Worm (Caenorhabditis elegans) whole organism, early embryonic: ENCODE results near the gene nmr-2.

Experiments
- B0310.2 ChIP-seq: sonication (generic microtip); optimal IDR thresholded peaks from 2 replicates; lab custom pipeline; 2016; ENCODE audit warnings: mild to moderate bottlenecking, missing genetic modification characterization, missing compliant biosample characterization
- ama-1 ChIP-seq: fragments of 150-350 bp; optimal IDR thresholded peaks from 2 replicates; lab custom pipeline; 2014
- ceh-13 ChIP-seq: fragments of 200-800 bp; sonication (Bioruptor generic); optimal IDR thresholded peaks from 2 replicates; lab custom pipeline; 2018; ENCODE audit warnings: mild to moderate bottlenecking, missing genetic modification characterization, missing compliant biosample characterization
- ceh-36 ChIP-seq: sonication (generic microtip); optimal IDR thresholded peaks from 2 replicates; lab custom pipeline; 2016; ENCODE audit warnings: missing genetic modification characterization, inconsistent platforms, missing compliant biosample characterization
- ets-7 ChIP-seq: sonication (generic microtip); optimal IDR thresholded peaks from 2 replicates; lab custom pipeline; 2016; ENCODE audit warnings: missing genotype, missing genetic modification characterization, missing compliant biosample characterization
- flt-1 ChIP-seq: fragments of 200-800 bp; sonication (Bioruptor generic); IDR thresholded peaks from 2 replicates; pipeline ENCODE4 v1.3.6; 2022; ENCODE audit warnings: missing genetic modification characterization, missing compliant biosample characterization
- hmbx-1 ChIP-seq: sonication (generic microtip); optimal IDR thresholded peaks from 2 replicates; lab custom pipeline; 2016; ENCODE audit warnings: mild to moderate bottlenecking, missing genetic modification characterization, missing compliant biosample characterization
- hmg-4 ChIP-seq: fragments of 200-800 bp; sonication (Bioruptor generic); optimal IDR thresholded peaks from 2 replicates; lab custom pipeline; 2018; ENCODE audit warnings: mild to moderate bottlenecking, missing genetic modification characterization, missing compliant biosample characterization
- pes-1 ChIP-seq: fragments of 200-800 bp; sonication (Bioruptor generic); IDR thresholded peaks from 2 replicates; pipeline ENCODE4 v1.3.6; 2022; ENCODE audit warnings: missing genetic modification reagents, missing genetic modification characterization, missing compliant biosample characterization
- sea-1 ChIP-seq: fragments of 200-800 bp; sonication (Bioruptor generic); conservative IDR thresholded peaks from 2 replicates; pipeline ENCODE4 v1.3.6; 2022; ENCODE audit warnings: missing genetic modification characterization, missing compliant biosample characterization
- tbx-11 ChIP-seq: fragments of 200-800 bp; sonication (Bioruptor generic); IDR thresholded peaks from 2 replicates; pipeline ENCODE4 v1.3.6; 2022; ENCODE audit warnings: missing genetic modification characterization, missing compliant biosample characterization
- tra-4 ChIP-seq: sonication (generic microtip); optimal IDR thresholded peaks from 2 replicates; lab custom pipeline; 2017; ENCODE audit warnings: missing genetic modification characterization, missing compliant biosample characterization

ce11 chrV:15013328-15013727 lies 1.9 kb upstream of the nmr-2 start:
- no peak for TF ChIP-seq pes-1 (GFP tag; lab: Robert Waterston, UW)
- no peak for TF ChIP-seq ama-1 (lab: Kevin White, UChicago)
- TF ChIP-seq tra-4 (tag; lab: Kevin White, UChicago) = no peak
- TF ChIP-seq ets-7 (tag; lab: Kevin White, UChicago) = no peak
- no peak for TF ChIP-seq flt-1 (GFP tag; lab: Robert Waterston, UW)
- no peak for TF ChIP-seq tbx-11 (GFP tag; lab: Robert Waterston, UW)
- no peak for TF ChIP-seq sea-1
- no peak for TF ChIP-seq hmg-4 (GFP tag; lab: Kevin White, UChicago)
- no peak for TF ChIP-seq ceh-13 (GFP tag; lab: Kevin White, UChicago)
- no peak for TF ChIP-seq B0310.2
- no peak for TF ChIP-seq hmbx-1 (tag; lab: Kevin White, UChicago)
- no peak for TF ChIP-seq ceh-36
